Worm (Caenorhabditis elegans) whole organism, L3 larva: ENCODE data around the gene rpl-5.
A peak's percentile ranks its signal among the peaks of the same experiment; 100 is the strongest.

Experiments
- R02D3.7 ChIP-seq: fragments of 150-350 bp; optimal IDR thresholded peaks from 2 replicates; lab custom pipeline; 2014; ENCODE audit warnings: missing biosample characterization, missing genetic modification characterization
- ZK546.5 ChIP-seq: sonication (generic microtip); optimal IDR thresholded peaks from 2 replicates; lab custom pipeline; 2017; ENCODE audit warnings: missing biosample characterization, missing genetic modification characterization
- aly-2 ChIP-seq: fragments of 150-350 bp; optimal IDR thresholded peaks from 2 replicates; lab custom pipeline; 2014; ENCODE audit warnings: missing biosample characterization, missing genetic modification characterization
- ama-1 ChIP-seq: fragments of 150-350 bp; optimal IDR thresholded peaks from 2 replicates; lab custom pipeline; 2018
- ceh-16 ChIP-seq: sonication (generic microtip); optimal IDR thresholded peaks from 2 replicates; lab custom pipeline; 2017; ENCODE audit warnings: missing biosample characterization, missing genetic modification characterization
- ceh-28 ChIP-seq: fragments of 150-350 bp; optimal IDR thresholded peaks from 2 replicates; lab custom pipeline; 2014; ENCODE audit warnings: missing biosample characterization, missing genetic modification reagents, missing genetic modification characterization
- ceh-82 ChIP-seq: fragments of 150-350 bp; optimal IDR thresholded peaks from 2 replicates; lab custom pipeline; 2014; ENCODE audit warnings: missing biosample characterization, missing genetic modification characterization
- ceh-9 ChIP-seq: sonication (generic microtip); optimal IDR thresholded peaks from 2 replicates; lab custom pipeline; 2018; ENCODE audit warnings: missing biosample characterization, missing genetic modification characterization
- daf-12 ChIP-seq: fragments of 150-350 bp; optimal IDR thresholded peaks from 2 replicates; lab custom pipeline; 2014; ENCODE audit warnings: missing biosample characterization, missing genetic modification reagents, missing genetic modification characterization
- egl-27 ChIP-seq: sonication (generic microtip); optimal IDR thresholded peaks from 4 replicates; lab custom pipeline; 2017; ENCODE audit warnings: missing biosample characterization, missing genetic modification reagents, missing genetic modification characterization
- egl-5 ChIP-seq: fragments of 150-350 bp; optimal IDR thresholded peaks from 2 replicates; lab custom pipeline; 2017; ENCODE audit warnings: missing biosample characterization, missing genetic modification reagents, missing genetic modification characterization, inconsistent platforms
- elt-1 ChIP-seq: fragments of 150-350 bp; optimal IDR thresholded peaks from 2 replicates; lab custom pipeline; 2014; ENCODE audit warnings: missing biosample characterization, missing genetic modification characterization
- elt-2 ChIP-seq: sonication (generic microtip); optimal IDR thresholded peaks from 2 replicates; lab custom pipeline; 2016; ENCODE audit warnings: missing genetic modification reagents, mild to moderate bottlenecking, missing genetic modification characterization, missing compliant biosample characterization
- elt-3 ChIP-seq, 3 experiments: fragments of 150-350 bp in 1 of 3; sonication (generic microtip) in 2 of 3; optimal IDR thresholded peaks; 2 replicates in 2 of 3; 4 replicates in 1 of 3; lab custom pipeline; 2014 to 2017; ENCODE audit warnings: missing biosample characterization in 3 of 3, missing genetic modification characterization in 3 of 3
- eor-1 ChIP-seq, 2 experiments: fragments of 150-350 bp; optimal IDR thresholded peaks; 2 replicates each; lab custom pipeline; 2014 to 2018; ENCODE audit warnings: missing biosample characterization in 2 of 2, missing genetic modification characterization in 2 of 2
- fkh-10 ChIP-seq: sonication (generic microtip); optimal IDR thresholded peaks from 2 replicates; lab custom pipeline; 2017; ENCODE audit warnings: missing biosample characterization, missing genetic modification reagents, missing genetic modification characterization
- fkh-2 ChIP-seq: fragments of 150-350 bp; optimal IDR thresholded peaks from 2 replicates; lab custom pipeline; 2014; ENCODE audit warnings: missing biosample characterization, missing genetic modification reagents, missing genetic modification characterization
- fos-1 ChIP-seq: fragments of 150-350 bp; optimal IDR thresholded peaks from 2 replicates; lab custom pipeline; 2014; ENCODE audit warnings: missing biosample characterization, missing genetic modification characterization
- jun-1 ChIP-seq: fragments of 150-350 bp; optimal IDR thresholded peaks from 2 replicates; lab custom pipeline; 2014; ENCODE audit warnings: missing biosample characterization, missing genetic modification reagents, missing genetic modification characterization
- lin-15B ChIP-seq: fragments of 150-350 bp; optimal IDR thresholded peaks from 2 replicates; lab custom pipeline; 2014; ENCODE audit warnings: missing biosample characterization, missing genetic modification characterization
- lin-39 ChIP-seq: fragments of 150-350 bp; optimal IDR thresholded peaks from 2 replicates; lab custom pipeline; 2018; ENCODE audit warnings: missing biosample characterization, missing genetic modification reagents, missing genetic modification characterization
- lsy-12 ChIP-seq: sonication (generic microtip); optimal IDR thresholded peaks from 2 replicates; lab custom pipeline; 2016; ENCODE audit warnings: mild to moderate bottlenecking, missing genetic modification characterization, missing compliant biosample characterization
- mdl-1 ChIP-seq: fragments of 150-350 bp; optimal IDR thresholded peaks from 2 replicates; lab custom pipeline; 2014; ENCODE audit warnings: missing biosample characterization, missing genetic modification characterization
- mml-1 ChIP-seq: fragments of 150-350 bp; sonication (generic microtip); optimal IDR thresholded peaks from 3 replicates; lab custom pipeline; 2014; ENCODE audit warnings: missing biosample characterization, missing genetic modification characterization
- nfya-1 ChIP-seq: sonication (generic microtip); optimal IDR thresholded peaks from 2 replicates; lab custom pipeline; 2017; ENCODE audit warnings: missing genetic modification characterization, mild to moderate bottlenecking, missing compliant biosample characterization, antibody characterized with exemption, moderate library complexity; ENCODE audit not compliant: insufficient read depth
- nhr-11 ChIP-seq: fragments of 150-350 bp; optimal IDR thresholded peaks from 2 replicates; lab custom pipeline; 2014; ENCODE audit warnings: missing biosample characterization, missing genetic modification characterization
- nhr-12 ChIP-seq: fragments of 150-350 bp; optimal IDR thresholded peaks from 2 replicates; lab custom pipeline; 2014; ENCODE audit warnings: missing biosample characterization, missing genetic modification characterization
- nhr-23 ChIP-seq: fragments of 150-350 bp; optimal IDR thresholded peaks from 2 replicates; lab custom pipeline; 2014; ENCODE audit warnings: missing biosample characterization, missing genetic modification reagents, missing genetic modification characterization
- nhr-237 ChIP-seq: fragments of 150-350 bp; optimal IDR thresholded peaks from 2 replicates; lab custom pipeline; 2014; ENCODE audit warnings: missing biosample characterization, missing genetic modification characterization
- nhr-25 ChIP-seq: sonication (generic microtip); optimal IDR thresholded peaks from 2 replicates; lab custom pipeline; 2017; ENCODE audit warnings: missing biosample characterization, missing genetic modification characterization
- nhr-28 ChIP-seq: fragments of 150-350 bp; optimal IDR thresholded peaks from 2 replicates; lab custom pipeline; 2014; ENCODE audit warnings: missing biosample characterization, missing genetic modification characterization
- nhr-43 ChIP-seq: sonication (generic microtip); optimal IDR thresholded peaks from 2 replicates; lab custom pipeline; 2016; ENCODE audit warnings: mild to moderate bottlenecking, missing genetic modification characterization, missing compliant biosample characterization; ENCODE audit not compliant: poor library complexity, severe bottlenecking
- nhr-67 ChIP-seq: fragments of 150-350 bp; optimal IDR thresholded peaks from 2 replicates; lab custom pipeline; 2014; ENCODE audit warnings: missing biosample characterization, missing genetic modification characterization
- nhr-76 ChIP-seq: fragments of 150-350 bp; sonication (generic microtip); optimal IDR thresholded peaks from 5 replicates; lab custom pipeline; 2014; ENCODE audit warnings: missing biosample characterization, missing genetic modification characterization
- nhr-77 ChIP-seq: fragments of 150-350 bp; optimal IDR thresholded peaks from 2 replicates; lab custom pipeline; 2014; ENCODE audit warnings: missing biosample characterization, missing genetic modification characterization
- pha-4 ChIP-seq: fragments of 150-350 bp; optimal IDR thresholded peaks from 2 replicates; lab custom pipeline; 2014; ENCODE audit warnings: missing biosample characterization, missing genetic modification reagents, missing genetic modification characterization
- pqm-1 ChIP-seq: fragments of 150-350 bp; optimal IDR thresholded peaks from 2 replicates; lab custom pipeline; 2017; ENCODE audit warnings: missing biosample characterization, missing genetic modification characterization, inconsistent platforms
- sea-2 ChIP-seq: fragments of 150-350 bp; sonication (generic microtip); optimal IDR thresholded peaks from 4 replicates; lab custom pipeline; 2014; ENCODE audit warnings: missing biosample characterization, missing genetic modification reagents, missing genetic modification characterization
- skn-1 ChIP-seq: fragments of 150-350 bp; optimal IDR thresholded peaks from 2 replicates; lab custom pipeline; 2014; ENCODE audit warnings: missing biosample characterization, missing genetic modification characterization
- snpc-4 ChIP-seq: fragments of 150-350 bp; optimal IDR thresholded peaks from 2 replicates; lab custom pipeline; 2014; ENCODE audit warnings: missing biosample characterization, missing genetic modification characterization
- tbx-2 ChIP-seq: sonication (generic microtip); optimal IDR thresholded peaks from 2 replicates; lab custom pipeline; 2016; ENCODE audit warnings: mild to moderate bottlenecking, missing genetic modification characterization, missing compliant biosample characterization
- unc-39 ChIP-seq: sonication (generic microtip); optimal IDR thresholded peaks from 4 replicates; lab custom pipeline; 2017; ENCODE audit warnings: missing biosample characterization, missing genetic modification characterization
- unc-62 ChIP-seq: fragments of 150-350 bp; sonication (generic microtip); optimal IDR thresholded peaks from 4 replicates; lab custom pipeline; 2014; ENCODE audit warnings: missing biosample characterization, missing genetic modification reagents, missing genetic modification characterization
- zag-1 ChIP-seq: fragments of 150-350 bp; optimal IDR thresholded peaks from 2 replicates; lab custom pipeline; 2014; ENCODE audit warnings: missing biosample characterization, missing genetic modification characterization
- ztf-11 ChIP-seq: fragments of 150-350 bp; optimal IDR thresholded peaks from 2 replicates; lab custom pipeline; 2014; ENCODE audit warnings: missing biosample characterization, missing genetic modification characterization
- ztf-4 ChIP-seq: fragments of 150-350 bp; optimal IDR thresholded peaks from 2 replicates; lab custom pipeline; 2014; ENCODE audit warnings: missing biosample characterization, missing genetic modification characterization

rpl-5 gene

ce11 chrII:8540412-8540811 is 29.3 kb upstream of the rpl-5 start, which contains the start of gene pqn-73:
Gene pqn-73, plus strand, starts transcription at chrII:8540712.
- TF ChIP-seq unc-62 (GFP tag; lab: Kevin White, UChicago) = no peak
- no peak for TF ChIP-seq fkh-10 (GFP tag; lab: Kevin White, UChicago)
- no peak for TF ChIP-seq egl-27
- no peak for TF ChIP-seq pqm-1
- no peak for TF ChIP-seq eor-1 (tag; optimal IDR thresholded peaks at IDR 0.05; lab: Kevin White, UChicago)
- TF ChIP-seq mdl-1 (tag; lab: Kevin White, UChicago) = no peak
- no peak for TF ChIP-seq ceh-82 (tag; lab: Kevin White, UChicago)
- no peak for TF ChIP-seq nhr-43 (tag; lab: Kevin White, UChicago)
- TF ChIP-seq elt-2 (tag; lab: Kevin White, UChicago) = no peak
- no peak for TF ChIP-seq jun-1 (tag; lab: Kevin White, UChicago)
- TF ChIP-seq nfya-1 (tag; lab: Kevin White, UChicago) = no peak
- no peak for TF ChIP-seq unc-39 (tag; lab: Kevin White, UChicago)

- TF ChIP-seq egl-27 (no peak), mdl-1 (tag; lab: Kevin White, UChicago) (no peak), ceh-16 (no peak), nhr-43 (tag; lab: Kevin White, UChicago) (no peak), eor-1 (tag; optimal IDR thresholded peaks at IDR 0.05; lab: Kevin White, UChicago) (no peak), skn-1 (tag; lab: Kevin White, UChicago) (no peak), ama-1 (no peak), zag-1 (tag; lab: Kevin White, UChicago) (no peak), nhr-28 (tag; lab: Kevin White, UChicago) (no peak), jun-1 (tag; lab: Kevin White, UChicago) (no peak)
- TF ChIP-seq, all 47 proteins: peak for 0
These were observed 24.4 kb upstream of the rpl-5 start, which contains the start of gene decr-1.2 for ce11 chrII:8545315-8545714. Gene decr-1.2, plus strand, starts transcription at chrII:8545615.

ce11 chrII:8546975-8547374 is 22.8 kb upstream of the rpl-5 start:
- peak; percentile 11 for TF ChIP-seq snpc-4
- TF ChIP-seq mdl-1 (tag; lab: Kevin White, UChicago) = no peak
- no peak for TF ChIP-seq nhr-11
- TF ChIP-seq zag-1 (tag; lab: Kevin White, UChicago) = no peak
- TF ChIP-seq fos-1 = no peak
- no peak for TF ChIP-seq nhr-12 (tag; lab: Kevin White, UChicago)
- TF ChIP-seq tbx-2 = peak; percentile 42
- TF ChIP-seq ceh-28 = no peak
- peak; percentile 54 for TF ChIP-seq lin-39 (tag; lab: Kevin White, UChicago)
- TF ChIP-seq elt-1 = no peak
- TF ChIP-seq ZK546.5 (tag; lab: Kevin White, UChicago) = no peak
- TF ChIP-seq pha-4 (tag; lab: Kevin White, UChicago) = peak; percentile 77
- TF ChIP-seq skn-1 (tag; lab: Kevin White, UChicago) = peak; percentile 36
- TF ChIP-seq elt-3 (tag; optimal IDR thresholded peaks at IDR 0.05; lab: Kevin White, UChicago) = no peak
- no peak for TF ChIP-seq nhr-237 (tag; lab: Kevin White, UChicago)
- peak; percentile 17 for TF ChIP-seq jun-1 (tag; lab: Kevin White, UChicago)
- TF ChIP-seq ceh-82 (tag; lab: Kevin White, UChicago) = no peak
- no peak for TF ChIP-seq fkh-10 (GFP tag; lab: Kevin White, UChicago)
- TF ChIP-seq nhr-28 (tag; lab: Kevin White, UChicago) = no peak
- no peak for TF ChIP-seq lin-15B (tag; lab: Kevin White, UChicago)
- no peak for TF ChIP-seq sea-2 (GFP tag; lab: Kevin White, UChicago)
- no peak for TF ChIP-seq pqm-1
- TF ChIP-seq nhr-25 (tag; lab: Kevin White, UChicago) = peak; percentile 40
- no peak for TF ChIP-seq eor-1 (tag; optimal IDR thresholded peaks at IDR 0.05; lab: Kevin White, UChicago)
- TF ChIP-seq egl-5 (tag; lab: Kevin White, UChicago) = no peak
- TF ChIP-seq mml-1 = no peak
- TF ChIP-seq nhr-43 (tag; lab: Kevin White, UChicago) = peak; percentile 70
- TF ChIP-seq nhr-77 (tag; lab: Kevin White, UChicago) = no peak
- no peak for TF ChIP-seq ama-1
- peak; percentile 36 for TF ChIP-seq elt-2 (tag; lab: Kevin White, UChicago)
- TF ChIP-seq ceh-16 = no peak
- peak; percentile 52 for TF ChIP-seq nfya-1 (tag; lab: Kevin White, UChicago)
- TF ChIP-seq unc-62 (GFP tag; lab: Kevin White, UChicago) = no peak
- TF ChIP-seq ztf-11 = no peak
- peak; percentile 22 for TF ChIP-seq lsy-12 (tag; lab: Kevin White, UChicago)
- no peak for TF ChIP-seq daf-12
- no peak for TF ChIP-seq aly-2 (tag; lab: Kevin White, UChicago)
- TF ChIP-seq nhr-67 (tag; lab: Kevin White, UChicago) = no peak
- TF ChIP-seq R02D3.7 (tag; lab: Kevin White, UChicago) = no peak
- no peak for TF ChIP-seq nhr-76 (tag; lab: Kevin White, UChicago)
- no peak for TF ChIP-seq unc-39 (tag; lab: Kevin White, UChicago)
- TF ChIP-seq ztf-4 (tag; lab: Kevin White, UChicago) = no peak
- TF ChIP-seq ceh-9 (tag; lab: Kevin White, UChicago) = no peak
- no peak for TF ChIP-seq nhr-23 (tag; lab: Kevin White, UChicago)
- TF ChIP-seq egl-27 = peak; percentile 22
- no peak for TF ChIP-seq fkh-2 (tag; lab: Kevin White, UChicago)
